Fruit fly (Drosophila melanogaster) whole organism, adult: ENCODE data around the gene CG42613.

Experiments used
- CG11617 ChIP-seq: fragments of 200-800 bp; sonication (Bioruptor generic); optimal IDR thresholded peaks from 2 replicates; lab custom pipeline; 2017; ENCODE audit warnings: mild to moderate bottlenecking, missing biosample characterization, missing genetic modification reagents, missing genetic modification characterization
- CG12768 ChIP-seq: fragments of 200-800 bp; sonication (Bioruptor generic); optimal IDR thresholded peaks from 2 replicates; lab custom pipeline; 2017; ENCODE audit warnings: missing biosample characterization, missing genetic modification characterization, mild to moderate bottlenecking, moderate library complexity, missing genetic modification reagents
- CG14711 ChIP-seq: fragments of 200-800 bp; sonication (Bioruptor generic); optimal IDR thresholded peaks from 2 replicates; lab custom pipeline; 2018; ENCODE audit warnings: missing biosample characterization, mild to moderate bottlenecking, missing genetic modification characterization, moderate library complexity
- CG5204 ChIP-seq: fragments of 200-800 bp; sonication (Bioruptor generic); optimal IDR thresholded peaks from 2 replicates; lab custom pipeline; 2016; ENCODE audit warnings: missing biosample characterization, missing genetic modification characterization
- CG7101 ChIP-seq: fragments of 200-800 bp; sonication (Bioruptor generic); optimal IDR thresholded peaks from 2 replicates; lab custom pipeline; 2018; ENCODE audit warnings: missing biosample characterization, mild to moderate bottlenecking, missing genetic modification characterization, moderate library complexity
- Hr96 ChIP-seq: fragments of 200-800 bp; sonication (Bioruptor generic); optimal IDR thresholded peaks from 2 replicates; lab custom pipeline; 2016; ENCODE audit warnings: missing biosample characterization, missing genetic modification characterization
- Mnt ChIP-seq: fragments of 200-800 bp; sonication (Bioruptor generic); optimal IDR thresholded peaks from 2 replicates; lab custom pipeline; 2016; ENCODE audit warnings: missing biosample characterization, mild to moderate bottlenecking, missing genetic modification characterization
- cnc ChIP-seq, 2 experiments: fragments of >200 bp; optimal IDR thresholded peaks; 2 replicates each; lab custom pipeline; 2017
- kay ChIP-seq: fragments of 200-800 bp; sonication (Bioruptor generic); peaks from one replicate; lab custom pipeline; 2016; ENCODE audit warnings: missing biosample characterization, missing genetic modification characterization, borderline replicate concordance
- pad ChIP-seq: fragments of 200-800 bp; sonication (Bioruptor generic); optimal IDR thresholded peaks from 3 replicates; lab custom pipeline; 2017; ENCODE audit warnings: missing biosample characterization, missing genetic modification characterization, mild to moderate bottlenecking, moderate library complexity, missing genetic modification reagents
- tj ChIP-seq: fragments of 200-800 bp; sonication (Bioruptor generic); optimal IDR thresholded peaks from 3 replicates; lab custom pipeline; 2017; ENCODE audit warnings: missing biosample characterization, mild to moderate bottlenecking, missing genetic modification characterization, moderate library complexity

dm6 chr3R:18995556-18996272 is 66.7 kb downstream of the CG42613 start:
- TF ChIP-seq CG14711 (tag; lab: Kevin White, UChicago) = no peak
- no peak for TF ChIP-seq CG12768
- TF ChIP-seq CG5204 = no peak
- TF ChIP-seq kay = peak; percentile 18
- TF ChIP-seq cnc (optimal IDR thresholded peaks at IDR 0.05; lab: Kevin White, UChicago) = no peak
- TF ChIP-seq CG11617 (GFP tag; lab: Kevin White, UChicago) = no peak
- TF ChIP-seq pad (GFP tag; lab: Kevin White, UChicago) = no peak
- no peak for TF ChIP-seq Hr96 (GFP tag; lab: Kevin White, UChicago)
- TF ChIP-seq Mnt = no peak
- no peak for TF ChIP-seq CG7101 (tag; lab: Kevin White, UChicago)
- no peak for TF ChIP-seq tj (GFP tag; lab: Kevin White, UChicago)
